Worm (Caenorhabditis elegans) whole organism, L4/young adult: ENCODE measurements around the gene pges-2.

Experiments used
- W03F9.2 ChIP-seq: fragments of 150-350 bp; optimal IDR thresholded peaks from 2 replicates; lab custom pipeline; 2014; ENCODE audit warnings: missing biosample characterization, missing genetic modification characterization
- him-1 ChIP-seq: sonication (generic microtip); optimal IDR thresholded peaks from 2 replicates; lab custom pipeline; 2016; ENCODE audit warnings: missing genotype, missing genetic modification reagents, missing genetic modification characterization, missing compliant biosample characterization

- TF ChIP-seq him-1 (tag; lab: Kevin White, UChicago) = no peak
- no peak for TF ChIP-seq W03F9.2
Observed at ce11 chrIV:10347528-10347927, 20.1 kb downstream of the pges-2 start.
